Worm (Caenorhabditis elegans): ENCODE data around the gene spon-1.

ce11 chrII:7093339-7093821, 23.0 kb upstream of the spon-1 start, which contains the start of gene T02G5.3:
- TF ChIP-seq Y55F3AM.14 (GFP tag; optimal IDR thresholded peaks at IDR 0.05) (no peak), lsy-2 (tag; optimal IDR thresholded peaks at IDR 0.05) (no peak), mdl-1 (tag; optimal IDR thresholded peaks at IDR 0.05) (no peak), zag-1 (tag; optimal IDR thresholded peaks at IDR 0.05) (no peak), R02D3.7 (tag; optimal IDR thresholded peaks at IDR 0.05) (no peak), lin-13 (GFP tag; optimal IDR thresholded peaks at IDR 0.05) (no peak), ZK546.5 (tag; optimal IDR thresholded peaks at IDR 0.05) (no peak), ama-1 (optimal IDR thresholded peaks at IDR 0.05) (no peak), aly-2 (tag; optimal IDR thresholded peaks at IDR 0.05) (no peak), lin-39 (tag; optimal IDR thresholded peaks at IDR 0.05) (no peak)
